Worm (Caenorhabditis elegans): ENCODE data around the gene Y71H2B.11.

Y71H2B.11 gene

ce11 chrIII:2596984-2597454 is 6.8 kb upstream of the Y71H2B.11 start, which contains the start of gene apb-1 (continued):
- TF ChIP-seq C04F5.9 (tag; optimal IDR thresholded peaks at IDR 0.05) (peak; percentile 83), nhr-85 (tag) (peak; percentile 97), sup-37 (GFP tag; optimal IDR thresholded peaks at IDR 0.05) (peak; percentile 84), grh-1 (GFP tag; IDR thresholded peaks at IDR 0.05) (peak; percentile 87), efl-1 (optimal IDR thresholded peaks at IDR 0.05) (peak; percentile 85 to 88), efl-1 (GFP tag; optimal IDR thresholded peaks at IDR 0.05 in 1 of 2) (peak; percentile 83 to 98), ets-5 (GFP tag; IDR thresholded peaks at IDR 0.05) (no peak), lin-39 (tag; optimal IDR thresholded peaks at IDR 0.05) (peak; percentile 95), lin-15B (tag; optimal IDR thresholded peaks at IDR 0.05) (peak; percentile 80), skn-1 (tag; optimal IDR thresholded peaks at IDR 0.05) (peak; percentile 90), nhr-11 (tag; optimal IDR thresholded peaks at IDR 0.05) (peak; percentile 70), nhr-84 (tag; optimal IDR thresholded peaks at IDR 0.05) (no peak), snu-23 (GFP tag; optimal IDR thresholded peaks at IDR 0.05) (peak; percentile 98), dsc-1 (tag; optimal IDR thresholded peaks at IDR 0.05) (peak; percentile 95), nhr-77 (tag; optimal IDR thresholded peaks at IDR 0.05) (peak; percentile 66), C16A3.4 (tag; optimal IDR thresholded peaks at IDR 0.05) (peak; percentile 92), jun-1 (tag; optimal IDR thresholded peaks at IDR 0.05) (peak; percentile 89), nhr-90 (tag; optimal IDR thresholded peaks at IDR 0.05; ENCODE audit: poor library complexity) (peak; percentile 96), nhr-20 (tag; optimal IDR thresholded peaks at IDR 0.05) (peak; percentile 95), fkh-10 (GFP tag; optimal IDR thresholded peaks at IDR 0.05) (peak; percentile 95), unc-86 (tag; optimal IDR thresholded peaks at IDR 0.05) (peak; percentile 96), ces-1 (GFP tag; optimal IDR thresholded peaks at IDR 0.05) (no peak), tbx-2 (tag; optimal IDR thresholded peaks at IDR 0.05) (peak; percentile 97), pax-3 (tag; optimal IDR thresholded peaks at IDR 0.05) (peak; percentile 86), fkh-8 (tag; optimal IDR thresholded peaks at IDR 0.05) (peak; percentile 98), nhr-237 (tag; optimal IDR thresholded peaks at IDR 0.05) (peak; percentile 57), blmp-1 (tag; optimal IDR thresholded peaks at IDR 0.05) (peak; percentile 84), tlp-1 (tag; optimal IDR thresholded peaks at IDR 0.05) (no peak), efl-3 (GFP tag; optimal IDR thresholded peaks at IDR 0.05) (no peak), irx-1 (tag; optimal IDR thresholded peaks at IDR 0.05) (peak; percentile 92), C34B4.2 (tag; optimal IDR thresholded peaks at IDR 0.05) (peak; percentile 55), ceh-63 (GFP tag; optimal IDR thresholded peaks at IDR 0.05) (peak; percentile 38), zag-1 (tag; optimal IDR thresholded peaks at IDR 0.05) (peak; percentile 75)

ce11 chrIII:2597753-2598152 is 6.0 kb upstream of the Y71H2B.11 start, which contains the start of gene mdt-19:
Gene mdt-19, plus strand, starts transcription at chrIII:2598053.
- TF ChIP-seq efl-1 (optimal IDR thresholded peaks at IDR 0.05) (no peak), efl-1 (GFP tag; optimal IDR thresholded peaks at IDR 0.05 in 1 of 2) (no peak), nhr-71 (tag; optimal IDR thresholded peaks at IDR 0.05) (no peak), sup-37 (GFP tag; optimal IDR thresholded peaks at IDR 0.05) (no peak), unc-30 (tag; optimal IDR thresholded peaks at IDR 0.05) (no peak), blmp-1 (tag; optimal IDR thresholded peaks at IDR 0.05) (no peak), tbx-2 (tag; optimal IDR thresholded peaks at IDR 0.05) (no peak), ets-5 (GFP tag; IDR thresholded peaks at IDR 0.05) (no peak), lin-14 (GFP tag; optimal IDR thresholded peaks at IDR 0.05) (no peak), pag-3 (tag; optimal IDR thresholded peaks at IDR 0.05; ENCODE audit: borderline replicate concordance, insufficient read depth) (no peak), efl-3 (GFP tag; optimal IDR thresholded peaks at IDR 0.05) (no peak), nhr-19 (GFP tag; conservative IDR thresholded peaks at IDR 0.05) (no peak), vab-15 (tag; optimal IDR thresholded peaks at IDR 0.05) (no peak), mdl-1 (tag; optimal IDR thresholded peaks at IDR 0.05) (no peak), nhr-237 (tag; optimal IDR thresholded peaks at IDR 0.05) (no peak), nhr-12 (tag; optimal IDR thresholded peaks at IDR 0.05) (no peak), jun-1 (tag; optimal IDR thresholded peaks at IDR 0.05) (no peak), nhr-28 (tag; optimal IDR thresholded peaks at IDR 0.05) (no peak), Y116A8C.19 (tag; optimal IDR thresholded peaks at IDR 0.05; ENCODE audit: borderline replicate concordance) (no peak), nhr-90 (tag; optimal IDR thresholded peaks at IDR 0.05; ENCODE audit: poor library complexity) (no peak), ztf-11 (tag; optimal IDR thresholded peaks at IDR 0.05) (no peak)
